Fruit fly (Drosophila melanogaster): ENCODE measurements around the gene D1.

The D1 gene

DNA sequence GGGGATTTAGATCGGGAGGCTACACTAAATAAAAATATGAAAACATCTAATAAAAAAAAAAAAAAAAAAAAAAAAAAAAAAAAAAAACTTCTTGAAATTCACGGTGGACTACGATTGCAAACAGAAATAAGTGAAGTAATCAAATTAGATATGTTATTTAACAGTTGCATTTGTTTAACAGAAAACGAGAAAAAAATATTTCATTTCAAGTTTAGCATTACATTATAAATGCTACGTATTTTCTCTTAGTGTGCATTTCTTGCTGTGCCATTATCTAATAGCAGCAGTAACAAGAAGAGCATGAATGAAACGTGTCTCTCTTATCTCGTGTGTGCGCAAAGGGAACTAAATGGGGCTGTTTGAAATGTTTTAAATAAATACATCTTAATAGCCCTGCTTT is 15.6 kb downstream of the D1 start (continued):
- peak; percentile 65 for TF ChIP-seq Gug (GFP tag; IDR thresholded peaks at IDR 0.05)
- peak; percentile 85 for TF ChIP-seq CG8119 (GFP tag; IDR thresholded peaks at IDR 0.05)
- TF ChIP-seq CG3032 (tag; optimal IDR thresholded peaks at IDR 0.05): peak; percentile 40
- no peak for TF ChIP-seq CG7368 (GFP tag; optimal IDR thresholded peaks at IDR 0.05)
- TF ChIP-seq fd85E (GFP tag; optimal IDR thresholded peaks at IDR 0.05): no peak
- peak; percentile 28 for TF ChIP-seq esn (GFP tag; optimal IDR thresholded peaks at IDR 0.05)
- no peak for TF ChIP-seq ss (GFP tag; optimal IDR thresholded peaks at IDR 0.05)

DNA sequence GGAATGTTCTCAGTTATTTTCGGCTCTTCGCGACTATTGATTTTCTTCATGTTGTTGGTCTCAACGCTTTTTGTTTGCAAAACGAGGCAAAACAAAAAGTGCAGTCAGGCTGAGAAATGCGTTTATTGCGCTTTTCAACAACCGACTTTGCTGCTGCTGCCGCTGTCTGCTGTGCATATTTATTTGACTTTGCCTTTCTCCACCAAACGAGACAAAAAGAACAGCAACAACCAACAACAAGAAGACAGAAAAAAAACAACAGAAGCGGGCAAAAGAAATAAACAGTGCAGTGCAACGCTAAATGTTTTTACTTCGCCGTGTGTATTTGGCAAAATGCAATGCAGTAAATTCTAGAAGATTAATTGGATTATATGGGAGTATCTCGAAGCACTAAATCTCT is 18.1 kb downstream of the D1 start:
- TF ChIP-seq CG6276 (GFP tag; optimal IDR thresholded peaks at IDR 0.05): peak; percentile 70
- no peak for TF ChIP-seq CG10631 (GFP tag; optimal IDR thresholded peaks at IDR 0.05)
- TF ChIP-seq CG6792 (GFP tag; optimal IDR thresholded peaks at IDR 0.05): no peak
- TF ChIP-seq Eip78C (GFP tag): peak; percentile 33
- TF ChIP-seq CG6808 (GFP tag; optimal IDR thresholded peaks at IDR 0.05): peak; percentile 0
- peak; percentile 64; the same call in 2 of the 3 replicates for TF ChIP-seq eg (GFP tag; IDR thresholded peaks at IDR 0.05)
- TF ChIP-seq CG10669 (GFP tag; optimal IDR thresholded peaks at IDR 0.05): peak; percentile 5
- TF ChIP-seq CG6163 (GFP tag; IDR thresholded peaks at IDR 0.05): peak; percentile 20; the same call in 1 of the 3 replicates
- no peak for TF ChIP-seq CG11902 (GFP tag; optimal IDR thresholded peaks at IDR 0.05)
- peak; percentile 33; the same call in 1 of the 2 replicates for TF ChIP-seq CG15336 (GFP tag; IDR thresholded peaks at IDR 0.05)
- TF ChIP-seq net (GFP tag; optimal IDR thresholded peaks at IDR 0.05): no peak
- TF ChIP-seq CG6854 (GFP tag; optimal IDR thresholded peaks at IDR 0.05): peak; percentile 54

DNA sequence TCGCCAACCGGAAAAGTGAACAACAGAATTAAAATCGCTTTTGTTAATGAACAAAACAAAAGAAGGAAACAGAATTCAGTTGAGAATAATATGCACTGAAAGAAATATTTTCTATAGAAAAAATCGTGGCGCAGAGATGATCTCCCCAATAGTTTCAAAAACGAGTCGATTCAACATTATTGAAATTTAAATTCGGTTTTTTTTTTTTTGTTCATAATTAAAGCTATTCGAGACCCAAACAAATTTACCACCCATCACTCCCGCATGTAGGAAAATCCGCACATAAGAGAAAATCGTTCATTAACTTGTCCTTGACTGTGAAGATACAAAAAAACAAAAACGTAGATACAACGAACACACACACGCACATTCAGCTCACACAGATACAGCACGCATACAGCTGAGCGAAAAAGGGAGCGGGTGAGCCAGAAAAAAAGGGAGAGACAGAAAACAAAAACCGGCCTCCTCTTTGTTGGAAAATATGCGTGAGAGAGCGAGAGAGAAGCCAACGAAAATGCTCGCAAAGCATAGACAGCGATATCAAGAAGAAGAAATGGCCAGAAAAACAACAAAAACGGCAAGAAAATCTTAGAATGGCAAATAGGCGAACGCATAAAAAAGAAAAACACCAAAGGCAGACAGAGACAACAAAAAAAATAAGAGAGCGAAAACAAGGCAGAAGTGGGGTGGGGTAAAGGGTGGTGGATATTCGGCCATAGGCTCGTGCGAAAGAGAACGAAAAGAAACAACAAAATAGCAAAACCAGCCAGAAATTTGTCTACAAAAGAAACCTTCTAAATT is 20.2 kb downstream of the D1 start:
- TF ChIP-seq fkh (GFP tag; optimal IDR thresholded peaks at IDR 0.05) (peak; percentile 64), CG8319 (GFP tag; optimal IDR thresholded peaks at IDR 0.05) (peak; percentile 44), spab (GFP tag; optimal IDR thresholded peaks at IDR 0.05) (peak; percentile 51), Sox15 (GFP tag; optimal IDR thresholded peaks at IDR 0.05) (peak; percentile 56), OdsH (GFP tag; optimal IDR thresholded peaks at IDR 0.05) (peak; percentile 56), CG6163 (GFP tag; IDR thresholded peaks at IDR 0.05) (peak; percentile 84), Gug (GFP tag; IDR thresholded peaks at IDR 0.05) (0 out of 2 replicates have a peak, but pooled peaks have one; percentile 26), CG9139 (GFP tag; optimal IDR thresholded peaks at IDR 0.05) (peak; percentile 75), Met (GFP tag; optimal IDR thresholded peaks at IDR 0.05) (peak; percentile 74), Sox102F (GFP tag; optimal IDR thresholded peaks at IDR 0.05) (peak; percentile 67), vri (GFP tag; optimal IDR thresholded peaks at IDR 0.05) (no peak), CG11762 (GFP tag; optimal IDR thresholded peaks at IDR 0.05; ENCODE audit: insufficient read depth) (peak; percentile 14), CG6276 (GFP tag; optimal IDR thresholded peaks at IDR 0.05) (peak; percentile 81), CG11902 (GFP tag; optimal IDR thresholded peaks at IDR 0.05) (peak; percentile 52), CG16779 (tag; optimal IDR thresholded peaks at IDR 0.05) (peak; percentile 76), CG6854 (GFP tag; optimal IDR thresholded peaks at IDR 0.05) (peak; percentile 29), CG8632 (GFP tag; optimal IDR thresholded peaks at IDR 0.05) (peak; percentile 71), fd85E (GFP tag; optimal IDR thresholded peaks at IDR 0.05) (no peak), salr (GFP tag; optimal IDR thresholded peaks at IDR 0.05) (peak in 1 of 2 experiments; percentile 84), Eip93F (GFP tag; optimal IDR thresholded peaks at IDR 0.05) (peak; percentile 32), topi (GFP tag; optimal IDR thresholded peaks at IDR 0.05) (peak; percentile 82), Smox (GFP tag; optimal IDR thresholded peaks at IDR 0.05) (peak; percentile 76), CG1621 (tag; optimal IDR thresholded peaks at IDR 0.05) (peak; percentile 60), ss (GFP tag; optimal IDR thresholded peaks at IDR 0.05) (peak; percentile 78 to 85), CG15336 (GFP tag; IDR thresholded peaks at IDR 0.05) (peak; percentile 86), dac (GFP tag; optimal IDR thresholded peaks at IDR 0.05) (peak; percentile 34), svp (GFP tag) (peak; percentile 88), lz (GFP tag; optimal IDR thresholded peaks at IDR 0.05) (peak; percentile 78), Sox14 (GFP tag; optimal IDR thresholded peaks at IDR 0.05) (peak; percentile 68), CG8119 (GFP tag; IDR thresholded peaks at IDR 0.05) (peak; percentile 89), CG6792 (GFP tag; optimal IDR thresholded peaks at IDR 0.05) (peak; percentile 71), Lpt (GFP tag; optimal IDR thresholded peaks at IDR 0.05) (peak; percentile 81), eg (GFP tag; IDR thresholded peaks at IDR 0.05) (peak; percentile 89), esn (GFP tag; optimal IDR thresholded peaks at IDR 0.05) (peak; percentile 79), fd59A (GFP tag; optimal IDR thresholded peaks at IDR 0.05) (peak; percentile 42), pdm3 (GFP tag; optimal IDR thresholded peaks at IDR 0.05) (peak; percentile 70), Eip78C (GFP tag) (peak; percentile 93), Ets21C (GFP tag; optimal IDR thresholded peaks at IDR 0.05) (peak; percentile 72), CG10631 (GFP tag; optimal IDR thresholded peaks at IDR 0.05) (peak; percentile 64)
